Worm (Caenorhabditis elegans): ENCODE data around the gene Y47D7A.2.
A peak's percentile ranks its signal among the peaks of the same experiment; 100 is the strongest.

Gene Y47D7A.2

DNA sequence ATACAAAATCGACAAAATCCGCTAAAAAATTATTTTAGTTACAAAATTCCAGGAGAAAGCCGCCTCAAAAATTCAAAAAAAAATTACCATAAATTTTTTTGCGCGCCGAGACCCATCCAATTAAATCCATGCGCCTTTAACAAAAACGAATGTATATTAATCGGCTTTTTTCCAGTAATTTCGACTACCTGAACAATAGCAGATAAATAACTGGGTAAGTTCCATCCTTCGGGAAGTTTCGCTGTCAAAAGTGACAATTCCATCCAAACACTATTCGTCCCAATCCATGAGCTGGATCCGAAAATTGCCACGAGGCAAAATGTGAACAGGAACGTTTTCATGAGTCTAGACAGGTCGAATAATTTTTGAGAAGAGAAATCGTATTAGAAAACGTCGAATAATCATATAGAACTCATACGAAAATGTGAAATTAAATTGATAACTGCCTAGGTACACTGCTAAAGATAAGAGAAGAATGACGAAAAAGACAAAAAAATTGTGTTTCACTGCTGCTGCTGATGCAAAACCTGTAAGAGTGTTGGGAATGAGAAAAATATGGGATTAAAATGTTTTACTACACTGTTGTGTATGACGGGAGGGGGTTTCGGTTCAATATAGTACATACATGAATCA lies 22.8 kb downstream of the Y47D7A.2 start, which contains the start of gene rft-1:
Gene rft-1 (minus strand): TSS at position 475 of the 633 bp plus-strand sequence.
- no peak for TF ChIP-seq efl-1 (optimal IDR thresholded peaks at IDR 0.05)
- peak in 1 of 2 experiments; percentile 88 for TF ChIP-seq efl-1 (GFP tag; optimal IDR thresholded peaks at IDR 0.05 in 1 of 2)
- no peak for TF ChIP-seq vab-15 (tag; optimal IDR thresholded peaks at IDR 0.05)
- no peak for TF ChIP-seq sup-37 (GFP tag; optimal IDR thresholded peaks at IDR 0.05)
- peak; percentile 23 for TF ChIP-seq nhr-20 (tag; optimal IDR thresholded peaks at IDR 0.05)
- TF ChIP-seq lin-35 (GFP tag; optimal IDR thresholded peaks at IDR 0.05), result peak in 1 of 2 experiments; percentile 21

DNA sequence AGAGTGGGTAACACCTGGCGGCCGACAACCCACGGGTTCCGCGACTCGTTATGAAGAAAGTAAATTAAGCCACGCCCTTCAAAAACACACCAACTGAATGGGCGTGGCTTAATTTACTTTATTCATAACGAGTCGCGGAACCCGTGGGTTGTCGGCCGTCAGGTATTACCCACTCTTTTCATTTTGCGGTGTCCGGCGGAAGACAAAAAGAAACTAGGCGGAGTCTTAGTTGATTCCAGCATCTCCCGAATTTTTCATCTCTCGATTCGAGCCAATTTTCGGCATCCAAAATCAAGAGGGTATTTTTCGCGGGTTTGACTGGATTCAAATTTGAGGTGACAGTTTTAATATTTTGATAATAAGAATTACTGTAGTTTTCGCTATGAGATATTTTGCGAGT lies 27.6 kb downstream of the Y47D7A.2 start:
- TF ChIP-seq zip-4 (GFP tag; optimal IDR thresholded peaks at IDR 0.05) (no peak), lin-39 (tag; optimal IDR thresholded peaks at IDR 0.05) (no peak), nhr-47 (tag; optimal IDR thresholded peaks at IDR 0.05) (no peak), ets-5 (GFP tag; IDR thresholded peaks at IDR 0.05) (no peak), egl-27 (tag; optimal IDR thresholded peaks at IDR 0.05) (no peak), mdl-1 (tag; optimal IDR thresholded peaks at IDR 0.05) (no peak), lin-15B (tag; optimal IDR thresholded peaks at IDR 0.05) (no peak), nhr-28 (tag; optimal IDR thresholded peaks at IDR 0.05) (no peak), sox-4 (tag; optimal IDR thresholded peaks at IDR 0.05) (no peak), C34B4.2 (tag; optimal IDR thresholded peaks at IDR 0.05) (no peak), nhr-77 (tag; optimal IDR thresholded peaks at IDR 0.05) (no peak), ces-1 (GFP tag; optimal IDR thresholded peaks at IDR 0.05) (no peak), aha-1 (tag; optimal IDR thresholded peaks at IDR 0.05) (no peak), ama-1 (optimal IDR thresholded peaks at IDR 0.05) (no peak), hlh-4 (tag; optimal IDR thresholded peaks at IDR 0.05) (no peak), isw-1 (GFP tag; IDR thresholded peaks at IDR 0.05) (no peak), swsn-7 (tag; optimal IDR thresholded peaks at IDR 0.05) (no peak)

- TF ChIP-seq lin-13 (GFP tag; optimal IDR thresholded peaks at IDR 0.05), result peak; percentile 27
- no peak for TF ChIP-seq aly-2 (tag; optimal IDR thresholded peaks at IDR 0.05)
- peak; percentile 35 for TF ChIP-seq nhr-77 (tag; optimal IDR thresholded peaks at IDR 0.05)
- TF ChIP-seq nhr-71 (tag; optimal IDR thresholded peaks at IDR 0.05), result peak; percentile 76
- no peak for TF ChIP-seq ces-1 (GFP tag; optimal IDR thresholded peaks at IDR 0.05)
- TF ChIP-seq nhr-90 (tag; optimal IDR thresholded peaks at IDR 0.05; ENCODE audit: poor library complexity), result peak; percentile 58
- TF ChIP-seq jun-1 (tag; optimal IDR thresholded peaks at IDR 0.05), result peak; percentile 16
- TF ChIP-seq aha-1 (tag; optimal IDR thresholded peaks at IDR 0.05), result no peak
- TF ChIP-seq vab-15 (tag; optimal IDR thresholded peaks at IDR 0.05), result peak; percentile 29
- no peak for TF ChIP-seq unc-130 (tag; optimal IDR thresholded peaks at IDR 0.05)
- no peak for TF ChIP-seq hpl-2 (GFP tag; optimal IDR thresholded peaks at IDR 0.05)
- TF ChIP-seq irx-1 (tag; optimal IDR thresholded peaks at IDR 0.05), result peak; percentile 58
- TF ChIP-seq ceh-8 (GFP tag; optimal IDR thresholded peaks at IDR 0.05), result no peak
- TF ChIP-seq skn-1 (tag; optimal IDR thresholded peaks at IDR 0.05), result peak; percentile 51
- TF ChIP-seq lin-39 (tag; optimal IDR thresholded peaks at IDR 0.05), result no peak
- peak; percentile 16 for TF ChIP-seq fos-1 (tag; optimal IDR thresholded peaks at IDR 0.05)
- TF ChIP-seq blmp-1 (tag; optimal IDR thresholded peaks at IDR 0.05), result peak; percentile 49
- TF ChIP-seq nhr-47 (tag; optimal IDR thresholded peaks at IDR 0.05), result peak; percentile 81
- TF ChIP-seq egl-27 (tag; optimal IDR thresholded peaks at IDR 0.05), result no peak
- TF ChIP-seq swsn-7 (tag; optimal IDR thresholded peaks at IDR 0.05), result peak; percentile 60
- TF ChIP-seq rnt-1 (tag; optimal IDR thresholded peaks at IDR 0.05), result peak; percentile 53
- peak; percentile 36 for TF ChIP-seq F16B12.6 (tag; optimal IDR thresholded peaks at IDR 0.05)
- TF ChIP-seq egl-13 (tag; optimal IDR thresholded peaks at IDR 0.05), result peak; percentile 24
- TF ChIP-seq mdl-1 (tag; optimal IDR thresholded peaks at IDR 0.05), result peak in 1 of 2 experiments; percentile 22
- no peak for TF ChIP-seq nhr-84 (tag; optimal IDR thresholded peaks at IDR 0.05)
- peak; percentile 56 for TF ChIP-seq elt-2 (tag; optimal IDR thresholded peaks at IDR 0.05)
- TF ChIP-seq C16A3.4 (tag; optimal IDR thresholded peaks at IDR 0.05), result peak; percentile 39
- no peak for TF ChIP-seq zag-1 (tag; optimal IDR thresholded peaks at IDR 0.05)
- TF ChIP-seq sptf-1 (tag; optimal IDR thresholded peaks at IDR 0.05), result no peak
- TF ChIP-seq pax-3 (tag; optimal IDR thresholded peaks at IDR 0.05), result no peak
- TF ChIP-seq lin-35 (GFP tag; optimal IDR thresholded peaks at IDR 0.05), result peak; percentile 96 to 97
- TF ChIP-seq tbx-2 (tag; optimal IDR thresholded peaks at IDR 0.05), result peak; percentile 50
- peak; percentile 71 to 80 for TF ChIP-seq lsy-2 (tag; optimal IDR thresholded peaks at IDR 0.05)
- TF ChIP-seq dpl-1 (GFP tag; optimal IDR thresholded peaks at IDR 0.05), result peak; percentile 93 to 96 (median 95)
- TF ChIP-seq mef-2 (tag; optimal IDR thresholded peaks at IDR 0.05), result no peak
These were observed 30.5 kb downstream of the Y47D7A.2 start, which contains the start of gene rft-2 for ce11 chrV:4450523-4451089. TSS of gene rft-2 (minus strand) at chrV:4450563.

All from whole organism, L1 larva.